Worm (Caenorhabditis elegans) whole organism, late embryonic: ENCODE measurements around the gene srbc-30.
A peak's percentile ranks its signal among the peaks of the same experiment; 100 is the strongest.

Experiments used
- C38D4.7 ChIP-seq: fragments of 200-800 bp; sonication (Bioruptor generic); optimal IDR thresholded peaks from 2 replicates; lab custom pipeline; 2018; ENCODE audit warnings: mild to moderate bottlenecking, missing genetic modification characterization, moderate library complexity, missing compliant biosample characterization
- T23F11.4 ChIP-seq: fragments of 200-800 bp; sonication (Bioruptor generic); optimal IDR thresholded peaks from 2 replicates; lab custom pipeline; 2018; ENCODE audit warnings: mild to moderate bottlenecking, missing genetic modification characterization, missing compliant biosample characterization
- Y22D7AL.16 ChIP-seq: sonication (generic microtip); optimal IDR thresholded peaks from 2 replicates; lab custom pipeline; 2016; ENCODE audit warnings: missing genetic modification characterization, missing compliant biosample characterization
- ama-1 ChIP-seq: fragments of 150-350 bp; optimal IDR thresholded peaks from 2 replicates; lab custom pipeline; 2014
- ceh-14 ChIP-seq: sonication (generic microtip); optimal IDR thresholded peaks from 2 replicates; lab custom pipeline; 2016; ENCODE audit warnings: missing genotype, missing genetic modification characterization, missing compliant biosample characterization
- ceh-22 ChIP-seq: sonication (generic microtip); optimal IDR thresholded peaks from 2 replicates; lab custom pipeline; 2017; ENCODE audit warnings: missing biosample characterization, missing genetic modification characterization
- ceh-31 ChIP-seq: sonication (generic microtip); optimal IDR thresholded peaks from 2 replicates; lab custom pipeline; 2016; ENCODE audit warnings: missing genetic modification characterization, missing compliant biosample characterization
- ceh-48 ChIP-seq: sonication (generic microtip); optimal IDR thresholded peaks from 2 replicates; lab custom pipeline; 2016; ENCODE audit warnings: missing genetic modification characterization, inconsistent platforms, missing compliant biosample characterization
- ceh-6 ChIP-seq: fragments of 200-800 bp; sonication (Bioruptor generic); optimal IDR thresholded peaks from 2 replicates; lab custom pipeline; 2018; ENCODE audit warnings: mild to moderate bottlenecking, missing genetic modification characterization, missing compliant biosample characterization
- ceh-9 ChIP-seq: sonication (generic microtip); optimal IDR thresholded peaks from 2 replicates; lab custom pipeline; 2016; ENCODE audit warnings: mild to moderate bottlenecking, missing genetic modification characterization, inconsistent platforms, missing compliant biosample characterization
- dmd-4 ChIP-seq: sonication (generic microtip); optimal IDR thresholded peaks from 2 replicates; lab custom pipeline; 2016; ENCODE audit warnings: borderline replicate concordance, missing genetic modification characterization, missing compliant biosample characterization
- dve-1 ChIP-seq: sonication (generic microtip); optimal IDR thresholded peaks from 2 replicates; lab custom pipeline; 2017; ENCODE audit warnings: antibody characterized with exemption, mild to moderate bottlenecking, missing genetic modification characterization, missing compliant biosample characterization
- elt-2 ChIP-seq: sonication (generic microtip); optimal IDR thresholded peaks from 2 replicates; lab custom pipeline; 2016; ENCODE audit warnings: missing genetic modification reagents, missing genetic modification characterization, missing compliant biosample characterization
- elt-4 ChIP-seq: sonication (generic microtip); optimal IDR thresholded peaks from 2 replicates; lab custom pipeline; 2016; ENCODE audit warnings: missing genetic modification characterization, missing compliant biosample characterization
- ets-4 ChIP-seq: sonication (generic microtip); optimal IDR thresholded peaks from 2 replicates; lab custom pipeline; 2016; ENCODE audit warnings: missing genetic modification characterization, missing compliant biosample characterization
- hlh-6 ChIP-seq: sonication (generic microtip); optimal IDR thresholded peaks from 2 replicates; lab custom pipeline; 2016; ENCODE audit warnings: missing genotype, missing genetic modification characterization, missing compliant biosample characterization
- lin-11 ChIP-seq: fragments of 200-800 bp; sonication (Bioruptor generic); optimal IDR thresholded peaks from 2 replicates; lab custom pipeline; 2018; ENCODE audit warnings: mild to moderate bottlenecking, missing genetic modification characterization, missing compliant biosample characterization
- nhr-232 ChIP-seq: sonication (generic microtip); optimal IDR thresholded peaks from 2 replicates; lab custom pipeline; 2016; ENCODE audit warnings: missing genetic modification characterization, missing compliant biosample characterization
- npax-4 ChIP-seq: sonication (generic microtip); optimal IDR thresholded peaks from 2 replicates; lab custom pipeline; 2016; ENCODE audit warnings: missing genetic modification characterization, missing compliant biosample characterization
- odd-2 ChIP-seq: sonication (generic microtip); optimal IDR thresholded peaks from 2 replicates; lab custom pipeline; 2017; ENCODE audit warnings: antibody characterized with exemption, mild to moderate bottlenecking, missing genetic modification characterization, missing compliant biosample characterization
- pag-3 ChIP-seq: sonication (generic microtip); optimal IDR thresholded peaks from 2 replicates; lab custom pipeline; 2016; ENCODE audit warnings: missing compliant biosample characterization, missing genetic modification characterization, borderline replicate concordance
- pax-1 ChIP-seq: fragments of 150-350 bp; optimal IDR thresholded peaks from 2 replicates; lab custom pipeline; 2014; ENCODE audit warnings: missing biosample characterization, missing genetic modification characterization
- pha-2 ChIP-seq: sonication (generic microtip); optimal IDR thresholded peaks from 2 replicates; lab custom pipeline; 2017; ENCODE audit warnings: mild to moderate bottlenecking, missing genetic modification characterization, missing compliant biosample characterization
- pha-4 ChIP-seq: fragments of 150-350 bp; optimal IDR thresholded peaks from 2 replicates; lab custom pipeline; 2018; ENCODE audit warnings: missing biosample characterization, missing genetic modification reagents, missing genetic modification characterization
- ref-2 ChIP-seq: sonication (generic microtip); optimal IDR thresholded peaks from 2 replicates; lab custom pipeline; 2016; ENCODE audit warnings: missing genetic modification characterization, missing compliant biosample characterization
- rnt-1 ChIP-seq: sonication (generic microtip); optimal IDR thresholded peaks from 2 replicates; lab custom pipeline; 2016; ENCODE audit warnings: missing genetic modification characterization, missing compliant biosample characterization
- sdc-2 ChIP-seq: sonication (generic microtip); optimal IDR thresholded peaks from 2 replicates; lab custom pipeline; 2016; ENCODE audit warnings: missing genotype, missing genetic modification characterization, missing compliant biosample characterization
- sox-4 ChIP-seq: sonication (generic microtip); optimal IDR thresholded peaks from 2 replicates; lab custom pipeline; 2017; ENCODE audit warnings: mild to moderate bottlenecking, missing genetic modification characterization, inconsistent platforms, missing compliant biosample characterization
- syd-9 ChIP-seq: sonication (generic microtip); optimal IDR thresholded peaks from 2 replicates; lab custom pipeline; 2016; ENCODE audit warnings: mild to moderate bottlenecking, missing genetic modification characterization, moderate library complexity, missing compliant biosample characterization
- tbx-2 ChIP-seq: sonication (generic microtip); optimal IDR thresholded peaks from 2 replicates; lab custom pipeline; 2016; ENCODE audit warnings: missing genetic modification characterization, missing compliant biosample characterization
- ttx-3 ChIP-seq: sonication (generic microtip); optimal IDR thresholded peaks from 2 replicates; lab custom pipeline; 2016; ENCODE audit warnings: missing genetic modification reagents, missing genetic modification characterization, missing compliant biosample characterization
- unc-3 ChIP-seq, 2 experiments: fragments of 200-800 bp in 1 of 2; sonication (Bioruptor generic) in 1 of 2; sonication (generic microtip) in 1 of 2; conservative IDR thresholded peaks in 1 of 2; optimal IDR thresholded peaks in 1 of 2; 2 replicates each; pipeline versions ENCODE4 v1.3.6 to Lab custom; 2016 to 2022; ENCODE audit warnings: missing compliant biosample characterization in 2 of 2, missing genetic modification characterization in 2 of 2, missing genetic modification reagents in 1 of 2
- unc-42 ChIP-seq: sonication (generic microtip); optimal IDR thresholded peaks from 2 replicates; lab custom pipeline; 2016; ENCODE audit warnings: missing genotype, missing genetic modification characterization, missing compliant biosample characterization
- unc-55 ChIP-seq: sonication (generic microtip); optimal IDR thresholded peaks from 2 replicates; lab custom pipeline; 2017; ENCODE audit warnings: missing biosample characterization, missing genetic modification reagents, missing genetic modification characterization
- zip-5 ChIP-seq: sonication (generic microtip); optimal IDR thresholded peaks from 2 replicates; lab custom pipeline; 2016; ENCODE audit warnings: missing genetic modification characterization, missing compliant biosample characterization

srbc-30 gene

DNA sequence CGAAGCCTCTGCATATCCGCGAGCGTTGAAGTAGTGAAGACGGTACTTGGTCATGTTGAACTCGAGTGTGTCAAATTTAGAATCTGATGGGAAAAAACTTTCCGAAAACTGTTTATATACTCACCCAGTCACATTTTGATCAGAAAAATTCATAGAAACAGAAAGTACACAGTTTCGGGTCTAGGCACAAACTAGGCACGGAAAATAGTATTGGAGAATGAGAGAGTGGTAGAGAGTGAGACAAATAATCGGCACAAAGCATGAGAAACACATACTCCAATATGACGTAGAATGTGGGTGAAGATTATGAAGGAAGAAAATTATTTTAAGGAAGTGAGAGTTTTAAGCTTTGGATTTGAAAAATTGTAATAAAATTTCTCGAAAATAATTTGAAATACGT lies 11.8 kb downstream of the srbc-30 start, which contains the start of gene gst-33:
Gene gst-33 (minus strand): TSS at position 127 of the 400 bp plus-strand sequence.
- TF ChIP-seq pag-3 (tag; lab: Kevin White, UChicago) (no peak), lin-11 (tag; lab: Kevin White, UChicago) (no peak), elt-2 (tag; lab: Kevin White, UChicago) (no peak), ceh-6 (GFP tag; lab: Kevin White, UChicago) (no peak), pha-2 (tag; lab: Kevin White, UChicago) (no peak), dmd-4 (tag; lab: Kevin White, UChicago) (no peak), ets-4 (tag; lab: Kevin White, UChicago) (no peak), odd-2 (tag; lab: Kevin White, UChicago) (no peak), C38D4.7 (GFP tag; lab: Kevin White, UChicago) (no peak), pha-4 (tag; lab: Kevin White, UChicago) (no peak), ceh-14 (no peak), unc-42 (tag; lab: Kevin White, UChicago) (no peak), npax-4 (no peak), ceh-22 (tag; lab: Kevin White, UChicago) (no peak), ama-1 (no peak)

DNA sequence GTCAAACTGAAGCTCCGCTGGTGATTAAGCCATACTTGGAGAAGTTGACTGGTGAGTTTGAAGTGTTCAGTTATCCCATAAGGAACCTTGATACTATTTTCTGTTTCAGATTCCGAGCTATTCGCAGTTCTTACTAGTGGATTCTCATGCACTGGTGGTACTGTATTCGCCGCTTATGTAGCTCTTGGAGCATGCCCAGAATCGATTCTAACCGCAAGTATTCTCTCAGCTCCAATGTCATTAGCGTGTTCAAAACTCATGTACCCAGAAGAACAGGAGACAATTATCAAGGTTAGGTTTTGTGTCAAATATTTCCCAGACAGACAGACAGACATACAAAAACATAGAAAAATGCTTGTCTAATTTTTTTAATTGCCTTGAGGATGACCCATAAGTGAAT lies 15.3 kb downstream of the srbc-30 start:
- TF ChIP-seq ref-2 (tag; lab: Kevin White, UChicago) (no peak), lin-11 (tag; lab: Kevin White, UChicago) (no peak), pha-2 (tag; lab: Kevin White, UChicago) (no peak)

DNA sequence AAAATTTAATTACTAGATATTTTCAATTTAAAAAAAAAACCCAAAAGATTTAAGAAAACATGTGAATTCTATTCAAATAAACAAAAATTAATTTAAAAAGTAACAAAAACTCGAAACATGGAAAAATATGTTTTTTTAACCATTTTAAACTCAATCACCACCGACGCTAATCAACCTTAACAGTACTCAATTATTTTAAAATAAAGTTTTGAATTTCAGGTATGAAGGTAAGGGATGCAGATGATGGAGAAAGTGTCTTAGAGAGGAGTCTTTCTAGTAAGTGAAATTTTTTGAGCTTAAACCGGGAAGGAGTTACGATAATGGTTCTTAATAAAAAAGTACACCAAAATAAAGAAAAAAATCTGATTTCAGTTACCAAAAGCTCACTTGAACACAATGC lies 16.7 kb downstream of the srbc-30 start, which contains the start of gene slc-28.1:
Gene slc-28.1 (plus strand): TSS at position 301 of the 400 bp plus-strand sequence.
- TF ChIP-seq rnt-1 (tag; lab: Kevin White, UChicago), result no peak
- TF ChIP-seq, all 69 proteins: peak for 0

DNA sequence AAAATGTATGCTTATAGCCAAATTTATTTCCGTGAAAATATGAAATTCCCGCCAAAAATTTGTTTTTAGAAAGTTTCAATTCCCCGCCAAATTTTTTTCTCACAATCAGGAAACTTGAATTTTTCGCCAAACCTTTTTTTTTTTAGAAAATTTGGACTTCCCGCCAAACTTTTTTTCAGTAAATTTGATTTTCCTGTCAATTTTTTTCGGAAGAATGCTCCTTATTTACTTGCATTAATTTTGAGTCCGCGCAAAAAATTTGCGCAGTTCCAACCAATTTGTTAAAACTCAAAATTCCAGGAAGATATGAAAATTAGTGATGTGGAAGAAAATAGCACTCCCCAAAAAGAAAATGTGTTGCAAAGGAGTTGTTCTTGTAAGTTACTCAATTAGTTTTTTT lies 20.3 kb downstream of the srbc-30 start, which contains the start of gene slc-28.2:
Gene slc-28.2 (plus strand): TSS at position 301 of the 400 bp plus-strand sequence.
- TF ChIP-seq ceh-9 (no peak), pax-1 (tag; lab: Kevin White, UChicago) (no peak), sdc-2 (tag; lab: Kevin White, UChicago) (no peak), tbx-2 (tag; lab: Kevin White, UChicago) (no peak), unc-3 (GFP tag; conservative IDR thresholded peaks at IDR 0.05; lab: Robert Waterston, UW) (no peak), unc-3 (tag; optimal IDR thresholded peaks at IDR 0.05; lab: Kevin White, UChicago) (no peak), Y22D7AL.16 (tag; lab: Kevin White, UChicago) (no peak), hlh-6 (no peak), ttx-3 (tag; lab: Kevin White, UChicago) (no peak), elt-4 (tag; lab: Kevin White, UChicago) (no peak), elt-2 (tag; lab: Kevin White, UChicago) (no peak), ceh-31 (tag; lab: Kevin White, UChicago) (no peak), zip-5 (tag; lab: Kevin White, UChicago) (no peak)

- TF ChIP-seq unc-42 (tag; lab: Kevin White, UChicago) (peak; percentile 77), dve-1 (no peak)
Observed at ce11 chrV:3455135-3455747, 25.0 kb downstream of the srbc-30 start.

ce11 chrV:3454620-3455019 lies 25.6 kb downstream of the srbc-30 start:
- TF ChIP-seq ceh-31 (tag; lab: Kevin White, UChicago) (no peak), ceh-6 (GFP tag; lab: Kevin White, UChicago) (no peak), unc-42 (tag; lab: Kevin White, UChicago) (peak; percentile 82), dmd-4 (tag; lab: Kevin White, UChicago) (no peak), Y22D7AL.16 (tag; lab: Kevin White, UChicago) (no peak), ceh-48 (tag; lab: Kevin White, UChicago) (no peak), syd-9 (tag; lab: Kevin White, UChicago) (no peak), unc-55 (peak; percentile 38), T23F11.4 (GFP tag; lab: Kevin White, UChicago) (no peak), nhr-232 (tag; lab: Kevin White, UChicago) (no peak), sox-4 (tag; lab: Kevin White, UChicago) (no peak), ref-2 (tag; lab: Kevin White, UChicago) (peak; percentile 28), rnt-1 (tag; lab: Kevin White, UChicago) (peak; percentile 9)
